Worm (Caenorhabditis elegans) whole organism, dauer: Measurements from ENCODE around the gene haf-1.

ENCODE experiments used
- unc-62 ChIP-seq: sonication (generic microtip); optimal IDR thresholded peaks from 2 replicates; lab custom pipeline; 2017; ENCODE audit warnings: missing biosample characterization, missing genetic modification reagents, missing genetic modification characterization

haf-1 gene

ce11 chrIV:17376127-17376526 is at the start of gene haf-1:
haf-1 (plus strand) TSS chrIV:17376427.
- TF ChIP-seq unc-62 (GFP tag; lab: Kevin White, UChicago), result no peak

DNA sequence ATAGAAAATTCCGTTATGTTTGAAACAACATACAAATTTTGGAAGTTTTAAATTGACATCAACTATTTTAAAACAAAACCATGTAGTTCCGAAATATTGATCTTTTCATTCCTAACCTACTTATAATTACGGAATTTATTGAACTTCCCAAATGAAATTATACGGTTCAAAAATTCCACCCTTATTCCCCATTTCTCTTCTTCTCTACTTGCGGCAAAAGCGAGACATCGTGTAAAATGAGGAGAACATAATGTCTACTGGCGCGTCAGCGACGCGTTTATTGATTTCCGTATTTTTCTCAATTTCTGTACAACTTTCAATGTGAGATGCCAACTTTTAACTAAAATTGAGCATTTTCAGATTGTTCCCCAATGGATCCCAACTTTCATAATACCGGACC is 47.4 kb upstream of the haf-1 start, which contains the start of gene ceh-88:
TSS of gene ceh-88 (plus strand) at position 355 of the 400 bp plus-strand sequence.
- TF ChIP-seq unc-62 (GFP tag; lab: Kevin White, UChicago), result no peak

DNA sequence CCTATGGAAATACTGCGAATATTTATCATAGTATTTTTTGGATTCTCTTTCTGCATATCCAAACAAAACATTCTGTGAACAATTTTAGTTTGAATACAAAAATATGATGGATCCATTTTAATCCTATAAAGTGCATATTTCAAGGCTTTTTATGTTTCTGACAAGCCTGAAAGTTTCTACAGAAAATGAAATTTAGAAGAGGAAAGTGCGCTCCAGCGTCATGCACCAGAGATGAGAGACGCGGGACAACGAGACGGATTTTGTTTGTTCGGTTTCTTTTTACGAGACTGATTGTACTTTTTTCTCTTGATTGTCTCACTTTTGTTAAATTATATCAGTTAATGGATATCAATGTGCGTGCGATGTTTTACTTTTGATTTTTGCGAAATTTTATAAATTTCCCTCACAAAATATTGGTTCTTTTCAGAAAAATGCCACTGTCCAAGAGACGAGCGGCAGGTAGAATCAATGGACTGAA is 45.1 kb upstream of the haf-1 start, which contains the start of gene C49C3.6:
TSS of gene C49C3.6 (plus strand) at position 428 of the 478 bp plus-strand sequence.
- TF ChIP-seq unc-62 (GFP tag; lab: Kevin White, UChicago), result no peak

DNA sequence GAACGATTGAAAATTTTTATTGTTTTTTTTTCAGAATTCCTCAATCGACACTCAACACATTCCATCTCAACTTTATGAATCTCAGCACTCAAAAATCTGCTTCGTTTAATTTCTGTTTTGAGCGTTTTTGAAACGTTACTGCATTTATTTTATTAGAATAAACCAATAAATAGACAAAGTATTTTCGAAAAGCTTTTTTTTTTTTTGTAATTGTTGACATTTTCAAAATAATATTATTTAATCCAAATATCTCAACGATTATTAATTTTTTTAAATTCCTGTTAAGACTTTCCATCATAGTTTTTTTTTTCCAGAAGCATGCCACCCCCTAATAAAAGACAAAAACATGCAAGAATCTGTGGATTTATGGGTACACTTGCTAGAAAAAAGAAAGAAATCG is 44.0 kb upstream of the haf-1 start, which contains the start of gene C49C3.7:
TSS of gene C49C3.7 (plus strand) at position 301 of the 400 bp plus-strand sequence.
- no peak for TF ChIP-seq unc-62 (GFP tag; lab: Kevin White, UChicago)

DNA sequence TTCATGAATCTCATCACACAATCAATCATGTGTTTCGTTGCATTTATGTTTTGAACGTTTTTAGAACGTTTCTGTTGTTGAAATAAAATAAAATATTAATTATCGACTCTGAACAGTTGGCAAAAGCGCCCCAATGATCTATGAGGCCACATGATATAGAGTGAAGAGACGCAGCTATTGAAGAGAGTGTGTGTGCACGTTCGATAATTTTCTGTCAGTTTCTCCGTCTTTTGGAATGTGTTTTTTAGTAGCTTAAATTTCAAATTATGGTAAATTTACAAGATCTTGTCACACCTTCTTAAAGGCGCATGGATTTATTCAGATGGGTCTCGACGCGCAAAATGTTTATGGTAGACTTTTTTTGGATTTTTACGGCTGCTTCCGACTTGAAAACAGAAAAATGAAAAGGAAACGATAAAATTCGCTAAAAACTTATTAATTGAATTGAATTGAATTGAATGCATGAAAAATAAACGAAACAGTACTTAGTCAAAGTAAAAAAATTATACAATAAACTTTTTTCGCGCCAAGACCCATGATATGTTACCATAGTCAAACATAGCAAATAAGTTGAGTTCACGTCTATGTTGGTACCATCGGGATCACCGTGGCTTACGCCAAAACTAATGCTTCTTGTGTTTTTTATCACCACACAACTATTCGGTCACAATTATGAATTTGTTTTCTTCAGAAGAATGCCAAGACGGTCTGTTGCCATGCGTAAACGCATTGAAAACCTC is 42.5 kb upstream of the haf-1 start, which contains the start of gene C49C3.15:
TSS of gene C49C3.15 (plus strand) at position 690 of the 740 bp plus-strand sequence.
- no peak for TF ChIP-seq unc-62 (GFP tag; lab: Kevin White, UChicago)

- TF ChIP-seq unc-62 (GFP tag; lab: Kevin White, UChicago), result no peak
Observed at ce11 chrIV:17335031-17335430, 41.2 kb upstream of the haf-1 start, which contains the start of gene C49C3.8. C49C3.8 (plus strand) TSS chrIV:17335203.

DNA sequence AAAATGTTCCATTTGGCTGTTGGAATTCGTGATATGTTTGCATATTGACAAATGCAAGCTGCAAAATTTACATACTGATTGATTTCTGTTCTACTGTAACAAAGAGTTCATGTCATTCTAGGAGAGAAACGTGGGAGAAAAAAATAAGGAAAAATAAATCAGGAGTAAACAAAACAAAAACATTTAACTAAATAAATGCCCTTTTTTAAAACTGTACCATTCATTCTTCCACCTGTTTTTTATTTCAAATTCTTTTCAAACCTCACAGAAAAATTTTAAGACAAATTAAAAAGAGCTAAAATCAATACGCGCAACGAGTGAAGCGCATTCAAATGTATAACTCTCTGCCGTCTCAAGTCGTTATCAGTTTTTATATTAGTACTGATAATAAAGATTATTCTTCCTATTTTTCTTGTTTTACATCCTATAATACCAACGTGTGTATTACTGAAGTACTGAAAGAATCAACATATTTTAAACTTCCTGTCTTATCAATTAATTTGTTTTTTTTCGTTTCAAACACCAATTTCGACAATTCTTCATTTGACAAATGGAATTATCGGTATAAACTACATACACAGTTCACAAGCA is 37.2 kb upstream of the haf-1 start, which contains the start of gene C49C3.10:
TSS of gene C49C3.10 (minus strand) at position 51 of the 591 bp plus-strand sequence.
- no peak for TF ChIP-seq unc-62 (GFP tag; lab: Kevin White, UChicago)

- no peak for TF ChIP-seq unc-62 (GFP tag; lab: Kevin White, UChicago)
Observed at ce11 chrIV:17341033-17341432, 35.2 kb upstream of the haf-1 start.

- no peak for TF ChIP-seq unc-62 (GFP tag; lab: Kevin White, UChicago)
Observed at ce11 chrIV:17342179-17342578, 34.0 kb upstream of the haf-1 start, which contains the start of gene C49C3.9. C49C3.9 (minus strand) TSS chrIV:17342314.

- no peak for TF ChIP-seq unc-62 (GFP tag; lab: Kevin White, UChicago)
Observed at ce11 chrIV:17342667-17343066, 33.6 kb upstream of the haf-1 start, which contains the start of gene C49C3.21. C49C3.21 (plus strand) TSS chrIV:17342967.

ce11 chrIV:17343482-17343881 is 32.7 kb upstream of the haf-1 start, which contains the start of gene C49C3.11:
C49C3.11 (plus strand) TSS chrIV:17343782.
- TF ChIP-seq unc-62 (GFP tag; lab: Kevin White, UChicago), result no peak

- TF ChIP-seq unc-62 (GFP tag; lab: Kevin White, UChicago), result no peak
Observed at ce11 chrIV:17346599-17347218, 29.5 kb upstream of the haf-1 start, which contains the start of the genes clec-197 and clec-198. clec-197 (minus strand) TSS chrIV:17346699. clec-198 (plus strand) TSS chrIV:17347168.

ce11 chrIV:17351586-17351985 is 24.6 kb upstream of the haf-1 start, which contains the start of gene clec-199:
clec-199 (plus strand) TSS chrIV:17351886.
- no peak for TF ChIP-seq unc-62 (GFP tag; lab: Kevin White, UChicago)

DNA sequence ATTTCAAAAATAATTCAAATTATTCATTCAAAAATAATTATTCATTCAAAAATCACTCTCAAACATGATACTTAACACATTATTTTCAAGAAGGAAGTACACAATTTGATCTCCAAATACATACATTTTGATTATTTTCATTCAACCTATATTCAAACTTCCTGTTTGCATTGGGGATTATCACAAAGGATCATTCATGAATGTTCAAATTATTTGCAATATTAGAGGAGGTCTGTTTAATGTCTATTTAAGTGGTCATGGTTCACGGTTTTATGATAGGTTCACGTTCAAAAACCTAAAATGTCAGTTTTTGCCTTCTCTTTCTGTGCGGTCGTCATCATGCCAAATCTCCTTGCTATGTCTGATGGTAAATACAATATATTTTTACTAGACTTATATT is 15.1 kb upstream of the haf-1 start, which contains the start of gene clec-202:
TSS of gene clec-202 (plus strand) at position 301 of the 400 bp plus-strand sequence.
- no peak for TF ChIP-seq unc-62 (GFP tag; lab: Kevin White, UChicago)

- no peak for TF ChIP-seq unc-62 (GFP tag; lab: Kevin White, UChicago)
Observed at ce11 chrIV:17367294-17367693, 8.9 kb upstream of the haf-1 start, which contains the start of gene zipt-17. zipt-17 (minus strand) TSS chrIV:17367394.
